Fruit fly (Drosophila melanogaster): Measurements from ENCODE around the gene CG9588.

Gene CG9588

dm6 chr3R:13672898-13673297, 3.6 kb downstream of the CG9588 start:
- no peak for TF ChIP-seq CG8478 (optimal IDR thresholded peaks at IDR 0.05)
- TF ChIP-seq CTCF (optimal IDR thresholded peaks at IDR 0.05), result no peak

DNA sequence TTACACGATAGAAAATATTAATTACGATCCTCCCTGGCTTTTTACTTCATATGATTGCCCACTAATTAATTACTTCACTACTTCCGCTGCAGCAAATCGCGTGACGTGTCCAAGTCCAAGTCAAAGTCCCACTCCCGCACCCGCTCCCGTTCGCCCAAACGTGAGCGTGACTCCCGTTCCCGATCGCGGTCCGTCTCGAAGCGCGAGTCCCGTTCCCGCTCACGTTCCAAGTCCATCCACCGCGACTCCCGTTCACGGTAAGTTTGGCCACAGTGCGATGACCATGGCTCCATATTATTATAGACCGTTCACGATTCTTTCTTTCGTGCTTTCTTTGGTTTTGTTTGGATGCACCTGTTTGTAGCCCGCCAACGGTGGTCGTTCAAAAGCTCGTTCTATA, 10.5 kb downstream of the CG9588 start:
- TF ChIP-seq CTCF (optimal IDR thresholded peaks at IDR 0.05) (no peak), CG8478 (optimal IDR thresholded peaks at IDR 0.05) (no peak)

DNA sequence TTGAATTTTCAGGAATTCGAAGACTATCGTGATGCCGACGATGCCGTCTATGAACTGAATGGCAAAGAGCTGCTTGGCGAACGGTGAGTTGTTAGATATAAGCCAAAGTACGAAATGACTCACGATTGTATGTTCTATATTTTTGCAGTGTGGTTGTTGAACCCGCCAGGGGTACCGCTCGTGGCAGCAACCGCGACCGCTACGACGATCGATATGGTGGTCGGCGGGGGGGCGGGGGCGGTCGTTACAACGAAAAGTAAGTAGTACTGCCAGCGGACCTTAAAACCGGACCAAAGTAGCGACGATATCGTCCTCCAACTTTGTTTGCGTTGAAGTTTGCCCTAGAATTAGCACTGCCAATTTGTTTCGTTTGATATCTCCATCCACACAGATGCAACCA, 14.3 kb downstream of the CG9588 start:
- TF ChIP-seq CG8478 (optimal IDR thresholded peaks at IDR 0.05), result no peak
- TF ChIP-seq CTCF (optimal IDR thresholded peaks at IDR 0.05), result no peak

DNA sequence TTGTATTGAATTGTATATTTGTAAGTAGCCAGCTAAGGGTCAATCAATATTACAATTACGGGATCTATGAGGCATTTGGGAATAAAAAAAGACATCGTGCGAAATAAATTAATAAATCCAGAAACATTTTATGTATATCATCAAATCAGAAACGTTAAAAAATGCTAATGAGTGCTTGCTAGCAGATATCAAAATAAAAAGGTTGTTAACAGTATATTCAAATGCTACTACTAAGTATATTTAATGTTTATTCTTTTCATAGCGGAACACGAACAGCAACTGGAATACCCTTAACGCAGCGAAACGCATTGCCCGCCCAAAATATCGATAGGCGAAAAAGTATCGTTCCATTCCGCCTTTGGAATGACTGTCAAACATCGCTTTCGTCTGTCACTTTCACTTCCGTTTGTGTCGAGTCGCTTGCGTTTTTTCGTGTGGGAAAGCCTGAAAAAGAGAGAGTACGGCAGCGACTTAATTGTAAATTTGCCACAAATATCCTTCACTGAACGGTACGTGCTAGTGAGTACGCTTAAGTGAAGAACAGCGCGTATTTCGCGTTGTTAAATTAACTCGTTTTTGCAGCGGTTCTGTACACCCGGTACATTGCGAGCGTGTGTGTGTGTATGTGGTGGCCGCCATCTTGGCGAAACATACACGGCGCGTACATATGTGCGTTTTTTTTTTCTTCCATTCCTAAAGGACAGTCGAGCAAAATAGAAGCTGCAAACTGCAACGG, 15.4 kb downstream of the CG9588 start, which contains the start of gene B52:
Gene B52, plus strand, starts transcription at position 388 of the 736 bp plus-strand sequence.
- TF ChIP-seq CG8478 (optimal IDR thresholded peaks at IDR 0.05), result no peak
- peak in 1 of 2 experiments; percentile 11 for TF ChIP-seq CTCF (optimal IDR thresholded peaks at IDR 0.05)

dm6 chr3R:13659865-13660738, 16.4 kb downstream of the CG9588 start, which contains the start of gene Hrb87F:
Gene Hrb87F, minus strand, starts transcription at chr3R:13660531.
- TF ChIP-seq CTCF (optimal IDR thresholded peaks at IDR 0.05), result no peak
- no peak for TF ChIP-seq CG8478 (optimal IDR thresholded peaks at IDR 0.05)

DNA sequence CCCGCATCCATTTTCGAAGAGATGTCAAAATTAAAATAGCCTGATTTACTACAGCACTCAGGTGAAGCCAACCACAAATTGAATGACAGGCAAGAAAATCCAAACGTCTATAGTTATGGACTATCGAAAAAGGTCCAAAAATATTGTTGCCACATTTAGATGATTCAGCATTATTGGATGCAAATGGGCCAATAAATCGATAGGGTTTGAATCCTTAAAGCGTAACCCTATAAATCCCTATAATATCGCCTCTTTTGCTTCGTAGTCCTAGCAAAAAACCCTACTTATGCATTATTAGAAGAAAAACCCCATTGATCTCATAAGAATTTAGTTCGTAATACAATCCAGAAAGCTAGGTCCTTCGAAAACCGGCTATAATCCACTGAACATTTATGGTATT, 20.2 kb downstream of the CG9588 start, which contains the start of gene Rbp4:
Gene Rbp4, minus strand, starts transcription at position 101 of the 400 bp plus-strand sequence.
- TF ChIP-seq CG8478 (optimal IDR thresholded peaks at IDR 0.05) (no peak), CTCF (optimal IDR thresholded peaks at IDR 0.05) (no peak)

DNA sequence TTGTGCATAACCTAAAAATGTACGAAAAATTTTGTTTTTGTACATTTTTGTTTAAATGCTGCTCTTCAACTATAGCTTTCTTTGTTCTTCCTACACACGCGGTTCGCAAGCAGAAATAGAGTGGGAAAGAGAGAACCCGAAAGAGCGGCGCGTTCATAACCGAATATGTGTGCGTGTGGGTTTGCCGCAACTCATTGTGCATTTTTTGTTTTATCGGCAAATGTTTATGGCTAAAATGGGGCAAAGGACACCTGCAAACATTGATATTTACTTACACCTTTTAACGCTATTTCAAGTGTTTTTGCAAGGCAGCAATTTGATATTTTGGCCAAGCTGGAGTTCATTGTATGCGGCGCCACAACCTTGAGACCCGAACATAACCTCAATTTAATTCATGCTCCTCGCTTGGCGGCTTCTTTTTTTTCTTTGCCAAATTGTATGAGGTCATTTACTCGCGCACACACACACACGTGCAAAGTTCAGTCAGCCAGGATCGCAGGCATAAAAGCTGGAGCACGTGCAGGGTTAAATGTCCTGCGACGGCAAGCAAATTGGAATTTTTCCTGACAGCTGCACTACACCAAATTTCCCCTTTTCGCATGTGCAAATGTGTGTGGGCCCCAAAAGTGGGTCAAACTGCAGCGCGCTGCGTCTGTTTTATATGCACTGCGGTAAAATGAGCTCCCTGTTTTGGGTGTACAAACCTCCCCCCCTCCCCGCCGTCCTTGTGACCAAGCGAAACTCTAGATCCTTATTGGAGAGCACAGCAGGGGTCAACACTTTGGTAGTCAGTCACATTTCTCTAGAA, 28.5 kb downstream of the CG9588 start:
- TF ChIP-seq CTCF (optimal IDR thresholded peaks at IDR 0.05), result no peak
- no peak for TF ChIP-seq CG8478 (optimal IDR thresholded peaks at IDR 0.05)

DNA sequence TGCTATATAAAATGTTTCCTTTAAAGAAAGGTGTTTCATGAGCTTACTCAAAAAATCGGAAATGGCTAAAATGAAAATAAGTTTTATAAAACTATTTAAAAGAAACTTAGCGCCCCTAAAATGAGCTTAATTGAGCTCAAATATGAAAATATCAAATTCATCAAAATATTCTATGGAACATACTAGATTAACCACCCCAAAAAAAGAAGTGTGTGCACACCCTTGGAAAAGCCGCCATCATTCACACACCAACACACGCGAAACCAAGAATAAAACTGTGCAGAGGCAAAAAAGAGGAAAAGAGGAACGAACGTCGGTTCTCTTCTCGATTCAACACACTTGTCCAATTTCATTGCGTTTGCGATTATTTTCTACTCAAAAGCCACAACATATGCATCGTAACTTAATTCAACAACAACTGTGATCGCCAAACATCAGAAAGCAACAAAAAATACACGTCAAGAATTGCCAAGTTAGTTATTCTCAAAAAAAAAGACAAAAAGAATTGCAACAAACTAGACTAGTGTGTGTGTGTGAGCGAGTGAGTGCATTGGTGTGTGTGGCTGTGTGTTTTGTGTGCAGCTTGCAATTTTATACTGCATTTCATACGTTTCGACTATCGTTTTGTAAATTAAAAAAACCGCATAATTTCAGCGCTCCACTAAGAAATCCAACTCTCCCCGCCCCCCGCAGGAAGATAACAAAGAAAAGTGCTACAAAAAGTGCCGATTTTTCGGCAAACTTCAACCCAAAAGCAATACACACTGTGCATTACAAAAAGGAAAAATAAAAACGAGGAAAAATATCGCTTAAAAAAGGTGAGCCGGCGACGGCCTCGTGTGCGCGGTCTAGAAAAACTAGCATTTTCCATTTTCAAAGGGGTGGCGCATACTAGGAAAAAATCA, 29.5 kb downstream of the CG9588 start, which contains the start of gene rin:
Gene rin, plus strand, starts transcription at position 276 of the 905 bp plus-strand sequence.
- no peak for TF ChIP-seq CG8478 (optimal IDR thresholded peaks at IDR 0.05)
- TF ChIP-seq CTCF (optimal IDR thresholded peaks at IDR 0.05), result no peak

DNA sequence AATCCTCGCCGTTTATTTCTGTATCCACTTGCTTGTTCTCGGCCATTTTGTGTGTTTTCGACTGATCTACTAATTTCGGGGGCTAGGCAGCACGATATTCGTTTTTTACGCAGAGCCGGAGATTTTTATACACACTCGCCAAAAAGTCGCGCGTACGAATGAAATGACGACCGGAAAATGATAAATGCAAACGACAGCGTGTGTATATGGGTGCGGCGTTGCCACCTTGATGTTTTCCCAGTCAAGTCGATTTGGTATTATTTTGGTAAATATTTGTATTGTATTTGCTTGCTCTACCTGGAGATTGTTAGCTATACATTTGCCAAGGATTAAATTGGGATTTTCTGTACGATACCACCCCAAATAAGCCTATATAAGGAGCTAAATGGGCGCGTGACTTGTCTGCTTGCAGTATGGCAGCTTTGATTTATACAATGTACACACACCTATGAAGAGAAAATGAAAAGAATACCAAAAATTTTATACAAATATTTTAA, 30.6 kb downstream of the CG9588 start, which contains the start of gene sqd:
Gene sqd, minus strand, starts transcription at position 431 of the 497 bp plus-strand sequence.
- TF ChIP-seq CG8478 (optimal IDR thresholded peaks at IDR 0.05) (no peak), CTCF (optimal IDR thresholded peaks at IDR 0.05) (no peak)

DNA sequence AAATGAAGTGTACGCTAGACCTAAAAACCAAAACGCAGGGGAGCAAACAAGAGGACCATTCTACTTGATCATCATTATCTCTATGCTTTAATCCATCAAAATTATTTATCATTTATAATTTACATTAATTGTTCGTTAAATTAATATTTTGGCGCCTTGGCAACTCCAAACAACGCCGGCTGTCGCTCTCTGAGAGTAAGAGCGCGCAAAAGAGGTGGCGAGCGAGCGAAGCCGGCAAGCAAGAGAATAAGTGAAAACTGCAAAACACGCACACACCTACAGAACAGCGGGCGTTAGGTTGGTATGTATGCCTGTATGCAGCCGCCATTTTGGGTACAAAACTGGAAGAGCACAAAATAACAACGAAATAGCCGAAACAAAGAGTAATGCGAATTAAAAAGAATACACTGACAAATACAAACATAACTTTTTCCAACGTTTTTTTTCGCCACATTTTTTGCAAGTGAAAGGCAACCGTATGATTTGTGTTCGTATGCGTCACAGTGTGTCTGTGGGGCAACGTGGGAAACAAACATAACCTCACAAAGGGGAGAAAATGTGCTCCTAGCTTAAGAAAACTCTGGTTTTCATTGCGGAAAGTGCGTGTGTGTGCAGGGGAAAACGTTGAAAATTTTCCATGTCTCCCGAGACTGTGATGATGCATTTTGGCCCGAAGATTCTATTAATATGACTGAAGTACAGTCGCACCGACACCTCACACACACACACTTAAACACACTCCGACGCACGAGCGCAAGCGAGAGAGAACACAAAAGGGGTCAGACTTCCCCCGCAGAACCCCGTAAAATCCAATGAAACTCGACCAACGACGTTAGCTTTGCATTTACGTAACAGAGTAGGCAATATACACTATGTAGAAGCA, 31.5 kb downstream of the CG9588 start:
- no peak for TF ChIP-seq CG8478 (optimal IDR thresholded peaks at IDR 0.05)
- no peak for TF ChIP-seq CTCF (optimal IDR thresholded peaks at IDR 0.05)

- TF ChIP-seq CG8478 (optimal IDR thresholded peaks at IDR 0.05), result no peak
- TF ChIP-seq CTCF (optimal IDR thresholded peaks at IDR 0.05), result no peak
These were observed 44.8 kb downstream of the CG9588 start, which contains the start of gene CG10841 for dm6 chr3R:13631642-13632041. Gene CG10841, plus strand, starts transcription at chr3R:13631942.
